Fruit fly (Drosophila melanogaster): ENCODE measurements around the gene PolrMT.

PolrMT gene

DNA sequence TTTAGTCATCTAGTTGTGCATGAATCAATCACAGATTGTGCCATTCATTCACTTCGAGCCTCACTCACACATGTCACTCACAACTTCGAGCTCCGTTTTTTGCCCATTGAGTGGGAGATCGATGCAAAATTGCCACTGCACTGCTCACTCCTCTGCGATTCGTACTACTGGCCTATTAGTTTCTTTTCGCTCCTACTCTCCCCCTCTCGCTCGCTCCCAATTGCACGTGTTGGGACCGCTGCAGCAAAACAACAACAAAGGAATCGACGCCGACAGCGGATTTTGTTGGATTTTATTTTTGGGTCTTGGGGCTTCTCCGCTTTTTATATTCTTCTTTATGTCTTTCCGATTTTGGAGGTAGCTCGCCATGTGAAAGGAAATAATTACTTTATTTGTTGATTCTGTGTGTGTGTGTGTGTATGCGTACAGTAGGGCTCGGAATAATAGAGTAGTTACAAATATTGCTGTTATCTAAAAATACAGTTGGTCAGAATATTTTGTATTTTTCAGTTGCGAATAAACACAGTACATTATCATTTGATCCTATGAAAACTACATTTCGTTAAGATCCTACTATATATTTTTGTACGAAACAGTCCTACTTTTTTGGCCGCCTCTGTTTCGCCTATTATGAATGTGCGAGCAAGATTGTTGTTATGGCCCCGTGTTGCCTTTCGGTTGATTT lies 33.9 kb downstream of the PolrMT start (continued):
- TF ChIP-seq CG10321 (GFP tag; IDR thresholded peaks at IDR 0.05) (no peak), org-1 (GFP tag; optimal IDR thresholded peaks at IDR 0.05) (peak; percentile 85), HmgZ (tag; optimal IDR thresholded peaks at IDR 0.05) (peak; percentile 58), phol (tag; optimal IDR thresholded peaks at IDR 0.05) (peak; percentile 89), sug (tag; optimal IDR thresholded peaks at IDR 0.05) (peak; percentile 17), zen (tag; optimal IDR thresholded peaks at IDR 0.05) (peak; percentile 66), CG11504 (tag; optimal IDR thresholded peaks at IDR 0.05) (peak; percentile 88), CG8765 (GFP tag; IDR thresholded peaks at IDR 0.05) (no peak; the same call in 1 of the 2 replicates), fd96Cb (tag; optimal IDR thresholded peaks at IDR 0.05) (peak; percentile 88), rib (GFP tag; IDR thresholded peaks at IDR 0.05) (peak; percentile 15; the same call in 1 of the 2 replicates), CG1832 (GFP tag; optimal IDR thresholded peaks at IDR 0.05) (peak; percentile 37), z (GFP tag; IDR thresholded peaks at IDR 0.05) (peak; percentile 58; the same call in 1 of the 3 replicates), CG12104 (GFP tag; optimal IDR thresholded peaks at IDR 0.05) (peak; percentile 42), esg (GFP tag; conservative IDR thresholded peaks at IDR 0.05) (peak; percentile 78), CG15073 (GFP tag; optimal IDR thresholded peaks at IDR 0.05) (peak; percentile 87), CG2202 (tag; optimal IDR thresholded peaks at IDR 0.05) (peak; percentile 78), MBD-R2 (GFP tag; IDR thresholded peaks at IDR 0.05) (0 out of 2 replicates have a peak, but pooled peaks have one; percentile 15), CG3281 (GFP tag; optimal IDR thresholded peaks at IDR 0.05) (peak; percentile 66), CG4282 (GFP tag; optimal IDR thresholded peaks at IDR 0.05) (no peak), vnd (GFP tag; IDR thresholded peaks at IDR 0.05; ENCODE audit: partially characterized antibody) (no peak), abd-A (tag; optimal IDR thresholded peaks at IDR 0.05) (peak; percentile 58), ap (GFP tag; IDR thresholded peaks at IDR 0.05) (peak; percentile 78), CG8281 (tag; optimal IDR thresholded peaks at IDR 0.05) (peak; percentile 46), Asciz (GFP tag; optimal IDR thresholded peaks at IDR 0.05) (peak; percentile 82), CG17361 (GFP tag; IDR thresholded peaks at IDR 0.05) (peak; percentile 91), CG13296 (GFP tag; optimal IDR thresholded peaks at IDR 0.05) (peak; percentile 18), Dbx (GFP tag; IDR thresholded peaks at IDR 0.05) (0 out of 3 replicates have a peak, but pooled peaks have one; percentile 33), slou (GFP tag; optimal IDR thresholded peaks at IDR 0.05) (no peak), Max (GFP tag; optimal IDR thresholded peaks at IDR 0.05) (peak; percentile 69), ems (GFP tag; optimal IDR thresholded peaks at IDR 0.05) (peak; percentile 67), CG17328 (GFP tag; IDR thresholded peaks at IDR 0.05) (peak; percentile 82), Sin3A (optimal IDR thresholded peaks at IDR 0.05) (no peak), Hr78 (GFP tag; optimal IDR thresholded peaks at IDR 0.05) (peak in 1 of 2 experiments; percentile 74), CG16779 (GFP tag; IDR thresholded peaks at IDR 0.05) (0 out of 2 replicates have a peak, but pooled peaks have one; percentile 51), eyg (GFP tag; optimal IDR thresholded peaks at IDR 0.05) (peak; percentile 4), CG6654 (GFP tag; optimal IDR thresholded peaks at IDR 0.05) (peak; percentile 61), CG6854 (GFP tag; optimal IDR thresholded peaks at IDR 0.05) (peak; percentile 25), CG2678 (tag; optimal IDR thresholded peaks at IDR 0.05) (peak; percentile 88), CG10267 (tag; optimal IDR thresholded peaks at IDR 0.05) (peak; percentile 82), Scr (GFP tag; IDR thresholded peaks at IDR 0.05; ENCODE audit: partially characterized antibody) (no peak), CG10654 (GFP tag; optimal IDR thresholded peaks at IDR 0.05) (peak; percentile 44), CG6683 (GFP tag; optimal IDR thresholded peaks at IDR 0.05) (peak; percentile 42), fu2 (GFP tag; optimal IDR thresholded peaks at IDR 0.05) (no peak), Sox102F (GFP tag; optimal IDR thresholded peaks at IDR 0.05) (peak; percentile 91), dan (GFP tag; IDR thresholded peaks at IDR 0.05) (0 out of 2 replicates have a peak, but pooled peaks have one; percentile 5), fd3F (GFP tag; optimal IDR thresholded peaks at IDR 0.05) (peak; percentile 19), CG17802 (tag; optimal IDR thresholded peaks at IDR 0.05) (peak; percentile 66), Nf-YC (tag; optimal IDR thresholded peaks at IDR 0.05) (peak; percentile 25), CG4820 (GFP tag; optimal IDR thresholded peaks at IDR 0.05) (peak; percentile 75)
